Worm (Caenorhabditis elegans) whole organism, L1 larva: ENCODE results near the gene nhr-206.

ENCODE experiments used
- C04F5.9 ChIP-seq: sonication (generic microtip); optimal IDR thresholded peaks from 2 replicates; lab custom pipeline; 2016; ENCODE audit warnings: missing genetic modification characterization, missing compliant biosample characterization
- C34B4.2 ChIP-seq: sonication (generic microtip); optimal IDR thresholded peaks from 2 replicates; lab custom pipeline; 2017; ENCODE audit warnings: mild to moderate bottlenecking, missing genetic modification characterization, missing compliant biosample characterization
- ama-1 ChIP-seq: fragments of 150-350 bp; optimal IDR thresholded peaks from 2 replicates; lab custom pipeline; 2014
- blmp-1 ChIP-seq: fragments of 150-350 bp; optimal IDR thresholded peaks from 2 replicates; lab custom pipeline; 2014; ENCODE audit warnings: missing biosample characterization, missing genetic modification characterization
- ceh-63 ChIP-seq: fragments of 200-800 bp; sonication (Bioruptor generic); optimal IDR thresholded peaks from 2 replicates; lab custom pipeline; 2018; ENCODE audit warnings: mild to moderate bottlenecking, missing genetic modification characterization, missing compliant biosample characterization
- ceh-8 ChIP-seq: fragments of 200-800 bp; sonication (Bioruptor generic); optimal IDR thresholded peaks from 2 replicates; lab custom pipeline; 2018; ENCODE audit warnings: mild to moderate bottlenecking, missing genetic modification characterization, moderate library complexity, missing compliant biosample characterization
- ces-1 ChIP-seq: fragments of 150-350 bp; optimal IDR thresholded peaks from 2 replicates; lab custom pipeline; 2014; ENCODE audit warnings: missing biosample characterization, missing genetic modification reagents, missing genetic modification characterization
- dpl-1 ChIP-seq, 3 experiments: fragments of 150-350 bp in 2 of 3; sonication (generic microtip) in 1 of 3; optimal IDR thresholded peaks; 2 replicates each; lab custom pipeline; 2014 to 2017; ENCODE audit warnings: missing biosample characterization in 3 of 3, missing genetic modification characterization in 3 of 3, missing genetic modification reagents in 3 of 3
- dsc-1 ChIP-seq: sonication (generic microtip); optimal IDR thresholded peaks from 2 replicates; lab custom pipeline; 2016; ENCODE audit warnings: mild to moderate bottlenecking, missing genetic modification characterization, missing compliant biosample characterization
- efl-1 ChIP-seq, 4 experiments: fragments of 150-350 bp; optimal IDR thresholded peaks in 3 of 4; peaks in 1 of 4; 1 replicate in 1 of 4; 2 replicates in 3 of 4; lab custom pipeline; 2014; ENCODE audit warnings: missing biosample characterization in 2 of 4, missing genetic modification characterization in 2 of 4, missing genetic modification reagents in 2 of 4
- efl-3 ChIP-seq: fragments of 200-800 bp; sonication (Bioruptor generic); optimal IDR thresholded peaks from 2 replicates; lab custom pipeline; 2018; ENCODE audit warnings: mild to moderate bottlenecking, missing genetic modification characterization, missing compliant biosample characterization
- egl-13 ChIP-seq: sonication (generic microtip); optimal IDR thresholded peaks from 2 replicates; lab custom pipeline; 2016; ENCODE audit warnings: missing genotype, missing genetic modification reagents, missing genetic modification characterization, missing compliant biosample characterization
- elt-2 ChIP-seq: sonication (generic microtip); optimal IDR thresholded peaks from 2 replicates; lab custom pipeline; 2016; ENCODE audit warnings: missing genetic modification characterization, mild to moderate bottlenecking, inconsistent platforms, missing compliant biosample characterization, missing genetic modification reagents
- fkh-10 ChIP-seq: sonication (generic microtip); optimal IDR thresholded peaks from 2 replicates; lab custom pipeline; 2017; ENCODE audit warnings: missing biosample characterization, missing genetic modification reagents, missing genetic modification characterization
- fkh-4 ChIP-seq: sonication (generic microtip); optimal IDR thresholded peaks from 2 replicates; lab custom pipeline; 2016; ENCODE audit warnings: missing compliant biosample characterization, missing genetic modification characterization, borderline replicate concordance
- fos-1 ChIP-seq: fragments of 150-350 bp; optimal IDR thresholded peaks from 2 replicates; lab custom pipeline; 2014; ENCODE audit warnings: missing biosample characterization, missing genetic modification characterization
- isw-1 ChIP-seq: fragments of 200-800 bp; sonication (Bioruptor generic); IDR thresholded peaks from 2 replicates; pipeline ENCODE4 v1.3.6; 2022; ENCODE audit warnings: missing genetic modification characterization, missing compliant biosample characterization
- jun-1 ChIP-seq: fragments of 150-350 bp; optimal IDR thresholded peaks from 2 replicates; lab custom pipeline; 2014; ENCODE audit warnings: missing biosample characterization, missing genetic modification reagents, missing genetic modification characterization
- lin-13 ChIP-seq: fragments of 150-350 bp; optimal IDR thresholded peaks from 2 replicates; lab custom pipeline; 2014; ENCODE audit warnings: missing biosample characterization, missing genetic modification reagents, missing genetic modification characterization
- lin-14 ChIP-seq: fragments of 200-800 bp; sonication (Bioruptor generic); optimal IDR thresholded peaks from 2 replicates; lab custom pipeline; 2018; ENCODE audit warnings: mild to moderate bottlenecking, missing genetic modification characterization, moderate library complexity, missing compliant biosample characterization
- lin-39 ChIP-seq: fragments of 150-350 bp; optimal IDR thresholded peaks from 2 replicates; lab custom pipeline; 2014; ENCODE audit warnings: missing biosample characterization, missing genetic modification reagents, missing genetic modification characterization
- lir-3 ChIP-seq: sonication (generic microtip); optimal IDR thresholded peaks from 2 replicates; lab custom pipeline; 2016; ENCODE audit warnings: mild to moderate bottlenecking, missing genetic modification characterization, moderate library complexity, missing compliant biosample characterization; ENCODE audit not compliant: poor library complexity
- lsy-2 ChIP-seq, 2 experiments: fragments of 150-350 bp; optimal IDR thresholded peaks; 2 replicates each; lab custom pipeline; 2014; ENCODE audit warnings: missing biosample characterization in 2 of 2, missing genetic modification characterization in 2 of 2
- mab-9 ChIP-seq: fragments of 200-800 bp; sonication (Bioruptor generic); IDR thresholded peaks from 2 replicates; pipeline ENCODE4 v1.3.6; 2022; ENCODE audit warnings: missing genetic modification reagents, missing genetic modification characterization, missing compliant biosample characterization
- mef-2 ChIP-seq: fragments of 150-350 bp; optimal IDR thresholded peaks from 2 replicates; lab custom pipeline; 2014; ENCODE audit warnings: missing biosample characterization, missing genetic modification characterization
- mep-1 ChIP-seq: fragments of 150-350 bp; optimal IDR thresholded peaks from 2 replicates; lab custom pipeline; 2014; ENCODE audit warnings: missing biosample characterization, missing genetic modification characterization
- nhr-19 ChIP-seq: fragments of 200-800 bp; sonication (Bioruptor generic); conservative IDR thresholded peaks from 2 replicates; pipeline ENCODE4 v1.3.6; 2022; ENCODE audit warnings: missing genetic modification characterization, missing compliant biosample characterization
- nhr-20 ChIP-seq: sonication (generic microtip); optimal IDR thresholded peaks from 2 replicates; lab custom pipeline; 2016; ENCODE audit warnings: mild to moderate bottlenecking, missing genetic modification characterization, missing compliant biosample characterization
- nhr-28 ChIP-seq: fragments of 150-350 bp; optimal IDR thresholded peaks from 2 replicates; lab custom pipeline; 2014; ENCODE audit warnings: missing biosample characterization, missing genetic modification characterization
- nhr-47 ChIP-seq: sonication (generic microtip); optimal IDR thresholded peaks from 2 replicates; lab custom pipeline; 2016; ENCODE audit warnings: mild to moderate bottlenecking, missing genetic modification characterization, moderate library complexity, missing compliant biosample characterization
- nhr-76 ChIP-seq: sonication (generic microtip); optimal IDR thresholded peaks from 2 replicates; lab custom pipeline; 2017; ENCODE audit warnings: missing biosample characterization, missing genetic modification characterization
- nhr-84 ChIP-seq: sonication (generic microtip); optimal IDR thresholded peaks from 2 replicates; lab custom pipeline; 2017; ENCODE audit warnings: missing biosample characterization, missing genetic modification characterization
- nhr-85 ChIP-seq: sonication (generic microtip); peaks from one replicate; lab custom pipeline; 2016; ENCODE audit warnings: missing genetic modification characterization, inconsistent platforms, missing compliant biosample characterization
- pag-3 ChIP-seq: sonication (generic microtip); optimal IDR thresholded peaks from 2 replicates; lab custom pipeline; 2017; ENCODE audit warnings: missing genetic modification characterization, mild to moderate bottlenecking, missing compliant biosample characterization, antibody characterized with exemption, borderline replicate concordance; ENCODE audit not compliant: insufficient read depth
- pax-3 ChIP-seq: fragments of 200-800 bp; sonication (Bioruptor generic); optimal IDR thresholded peaks from 2 replicates; lab custom pipeline; 2018; ENCODE audit warnings: mild to moderate bottlenecking, missing genetic modification characterization, moderate library complexity, missing compliant biosample characterization
- pqm-1 ChIP-seq: sonication (generic microtip); optimal IDR thresholded peaks from 3 replicates; lab custom pipeline; 2017; ENCODE audit warnings: missing biosample characterization, missing genetic modification characterization
- skn-1 ChIP-seq: fragments of 150-350 bp; optimal IDR thresholded peaks from 2 replicates; lab custom pipeline; 2014; ENCODE audit warnings: missing biosample characterization, missing genetic modification characterization
- snpc-4 ChIP-seq: fragments of 150-350 bp; optimal IDR thresholded peaks from 2 replicates; lab custom pipeline; 2014; ENCODE audit warnings: missing biosample characterization, missing genetic modification characterization
- snu-23 ChIP-seq: sonication (generic microtip); optimal IDR thresholded peaks from 2 replicates; lab custom pipeline; 2016; ENCODE audit warnings: missing genetic modification characterization, missing compliant biosample characterization
- sox-4 ChIP-seq: sonication (generic microtip); optimal IDR thresholded peaks from 2 replicates; lab custom pipeline; 2016; ENCODE audit warnings: missing genetic modification characterization, missing compliant biosample characterization
- sptf-1 ChIP-seq: fragments of 150-350 bp; optimal IDR thresholded peaks from 2 replicates; lab custom pipeline; 2014; ENCODE audit warnings: missing biosample characterization, missing genetic modification characterization
- sup-37 ChIP-seq: fragments of 200-800 bp; sonication (Bioruptor generic); optimal IDR thresholded peaks from 2 replicates; lab custom pipeline; 2018; ENCODE audit warnings: mild to moderate bottlenecking, missing genetic modification characterization, missing compliant biosample characterization
- tlp-1 ChIP-seq: fragments of 150-350 bp; optimal IDR thresholded peaks from 2 replicates; lab custom pipeline; 2014; ENCODE audit warnings: missing biosample characterization, missing genetic modification characterization
- unc-86 ChIP-seq: sonication (generic microtip); optimal IDR thresholded peaks from 2 replicates; lab custom pipeline; 2016; ENCODE audit warnings: missing genetic modification characterization, missing compliant biosample characterization
- unc-98 ChIP-seq: fragments of 200-800 bp; sonication (Bioruptor generic); IDR thresholded peaks from 2 replicates; pipeline ENCODE4 v1.3.6; 2022; ENCODE audit warnings: missing genetic modification characterization, missing compliant biosample characterization
- vab-15 ChIP-seq: sonication (generic microtip); optimal IDR thresholded peaks from 2 replicates; lab custom pipeline; 2017; ENCODE audit warnings: missing genotype, mild to moderate bottlenecking, missing genetic modification characterization, missing compliant biosample characterization
- xbp-1 ChIP-seq: sonication (generic microtip); optimal IDR thresholded peaks from 2 replicates; lab custom pipeline; 2016; ENCODE audit warnings: missing genetic modification characterization, missing compliant biosample characterization

The nhr-206 gene

ce11 chrV:12053598-12053997 is 38.2 kb upstream of the nhr-206 start, which contains the start of gene F10C2.7:
F10C2.7 (plus strand) TSS chrV:12053898.
- no peak for TF ChIP-seq dpl-1 (GFP tag; optimal IDR thresholded peaks at IDR 0.05; lab: Kevin White, UChicago)
- TF ChIP-seq dsc-1 = no peak
- no peak for TF ChIP-seq fkh-10
- TF ChIP-seq mep-1 (tag; lab: Kevin White, UChicago) = no peak
- no peak for TF ChIP-seq nhr-84 (tag; lab: Kevin White, UChicago)
- TF ChIP-seq sox-4 (tag; lab: Kevin White, UChicago) = no peak
- no peak for TF ChIP-seq efl-3 (GFP tag; lab: Kevin White, UChicago)
- no peak for TF ChIP-seq ceh-8 (GFP tag; lab: Kevin White, UChicago)
- no peak for TF ChIP-seq unc-98 (GFP tag; lab: Robert Waterston, UW)
- no peak for TF ChIP-seq pqm-1 (tag; lab: Kevin White, UChicago)
- no peak for TF ChIP-seq fkh-4 (tag; lab: Kevin White, UChicago)
- TF ChIP-seq unc-86 (tag; lab: Kevin White, UChicago) = no peak
- TF ChIP-seq isw-1 (GFP tag; lab: Robert Waterston, UW) = no peak
- TF ChIP-seq lir-3 (tag; lab: Kevin White, UChicago) = no peak

- TF ChIP-seq sptf-1 (tag; lab: Kevin White, UChicago) (no peak), sox-4 (tag; lab: Kevin White, UChicago) (no peak), nhr-28 (no peak)
These were observed 32.1 kb upstream of the nhr-206 start, which contains the start of gene R07B7.2 for ce11 chrV:12059719-12060118. R07B7.2 (minus strand) TSS chrV:12059753.

ce11 chrV:12063036-12063435 is 28.8 kb upstream of the nhr-206 start, which contains the start of gene clh-6:
clh-6 (minus strand) TSS chrV:12063368.
- TF ChIP-seq efl-1 (optimal IDR thresholded peaks at IDR 0.05; lab: Kevin White, UChicago) = no peak
- peak in 1 of 2 experiments; percentile 64 for TF ChIP-seq efl-1 (GFP tag; optimal IDR thresholded peaks at IDR 0.05 in 1 of 2; lab: Kevin White, UChicago)
- TF ChIP-seq isw-1 (GFP tag; lab: Robert Waterston, UW) = no peak
- no peak for TF ChIP-seq nhr-76
- TF ChIP-seq snpc-4 = no peak
- TF ChIP-seq vab-15 = no peak
- TF ChIP-seq mef-2 (tag; lab: Kevin White, UChicago) = no peak
- TF ChIP-seq mab-9 (GFP tag; lab: Robert Waterston, UW) = no peak
- no peak for TF ChIP-seq nhr-19 (GFP tag; lab: Robert Waterston, UW)
- TF ChIP-seq elt-2 (tag; lab: Kevin White, UChicago) = no peak
- TF ChIP-seq dpl-1 (GFP tag; optimal IDR thresholded peaks at IDR 0.05; lab: Kevin White, UChicago) = no peak
- peak; percentile 22 for TF ChIP-seq pax-3 (tag; lab: Kevin White, UChicago)
- no peak for TF ChIP-seq tlp-1 (tag; lab: Kevin White, UChicago)
- TF ChIP-seq ces-1 = no peak
- TF ChIP-seq egl-13 = no peak
- no peak for TF ChIP-seq unc-86 (tag; lab: Kevin White, UChicago)
- TF ChIP-seq lin-13 (GFP tag; lab: Kevin White, UChicago) = no peak
- no peak for TF ChIP-seq jun-1 (tag; lab: Kevin White, UChicago)
- no peak for TF ChIP-seq nhr-20
- no peak for TF ChIP-seq lir-3 (tag; lab: Kevin White, UChicago)
- no peak for TF ChIP-seq C34B4.2 (tag; lab: Kevin White, UChicago)
- TF ChIP-seq sup-37 (GFP tag; lab: Kevin White, UChicago) = no peak
- no peak for TF ChIP-seq mep-1 (tag; lab: Kevin White, UChicago)
- no peak for TF ChIP-seq nhr-47 (tag; lab: Kevin White, UChicago)
- TF ChIP-seq blmp-1 = no peak
- TF ChIP-seq ama-1 = peak; percentile 51
- TF ChIP-seq, all 84 proteins: peak for 3

ce11 chrV:12065369-12065768 is 26.4 kb upstream of the nhr-206 start, which contains the start of gene pqn-53:
pqn-53 (minus strand) TSS chrV:12065391.
- TF ChIP-seq snu-23 (GFP tag; lab: Kevin White, UChicago) (peak; percentile 8), C04F5.9 (tag; lab: Kevin White, UChicago) (no peak), xbp-1 (no peak), tlp-1 (tag; lab: Kevin White, UChicago) (no peak), efl-1 (optimal IDR thresholded peaks at IDR 0.05; lab: Kevin White, UChicago) (peak in 1 of 2 experiments; percentile 5), efl-1 (GFP tag; optimal IDR thresholded peaks at IDR 0.05 in 1 of 2; lab: Kevin White, UChicago) (peak; percentile 6 to 71), ceh-8 (GFP tag; lab: Kevin White, UChicago) (no peak), elt-2 (tag; lab: Kevin White, UChicago) (no peak), fos-1 (tag; lab: Kevin White, UChicago) (peak; percentile 18), lsy-2 (tag; optimal IDR thresholded peaks at IDR 0.05; lab: Kevin White, UChicago) (peak in 1 of 2 experiments; percentile 21), skn-1 (no peak), pag-3 (tag; lab: Kevin White, UChicago) (peak; percentile 30), blmp-1 (no peak), lin-39 (tag; lab: Kevin White, UChicago) (no peak), lin-14 (GFP tag; lab: Kevin White, UChicago) (peak; percentile 63), ceh-63 (GFP tag; lab: Kevin White, UChicago) (no peak), nhr-85 (tag; lab: Kevin White, UChicago) (peak; percentile 64)
